Fruit fly (Drosophila melanogaster): ENCODE data around the gene SAK.
A peak's percentile ranks its signal among the peaks of the same experiment; 100 is the strongest.

The SAK gene

dm6 chr3L:21536857-21537256 is 21.2 kb upstream of the SAK start, which contains the start of gene Rpn10 (continued):
- TF ChIP-seq Doc2 (GFP tag; IDR thresholded peaks at IDR 0.05), result no peak
- peak; percentile 40 for TF ChIP-seq CG8388 (GFP tag; optimal IDR thresholded peaks at IDR 0.05)
- no peak for TF ChIP-seq al (GFP tag; IDR thresholded peaks at IDR 0.05)
- TF ChIP-seq Stat92E (GFP tag; optimal IDR thresholded peaks at IDR 0.05), result peak in 1 of 3 experiments; percentile 12
- TF ChIP-seq Fer1 (GFP tag; optimal IDR thresholded peaks at IDR 0.05), result peak; percentile 13
- TF ChIP-seq CG7745 (tag; optimal IDR thresholded peaks at IDR 0.05), result no peak
- peak; percentile 99 for TF ChIP-seq amos (GFP tag; IDR thresholded peaks at IDR 0.05; ENCODE audit: partially characterized antibody)
- TF ChIP-seq CG2199 (GFP tag; IDR thresholded peaks at IDR 0.05), result 0 out of 3 replicates have a peak, but pooled peaks have one; percentile 74
- TF ChIP-seq kah (GFP tag; optimal IDR thresholded peaks at IDR 0.05), result no peak
- peak; percentile 7 for TF ChIP-seq tin (GFP tag; optimal IDR thresholded peaks at IDR 0.05)
- TF ChIP-seq CG12155 (GFP tag; optimal IDR thresholded peaks at IDR 0.05), result peak; percentile 42
- TF ChIP-seq CG14710 (tag; optimal IDR thresholded peaks at IDR 0.05), result peak; percentile 69
- no peak for TF ChIP-seq disco-r (GFP tag; optimal IDR thresholded peaks at IDR 0.05)
- TF ChIP-seq dpn (GFP tag; optimal IDR thresholded peaks at IDR 0.05), result peak in 1 of 2 experiments; percentile 28
- TF ChIP-seq E2f2 (GFP tag; IDR thresholded peaks at IDR 0.05), result peak; percentile 58
- peak; percentile 58 for TF ChIP-seq CG10267 (tag; optimal IDR thresholded peaks at IDR 0.05)
- no peak for TF ChIP-seq Bteb2 (GFP tag; optimal IDR thresholded peaks at IDR 0.05)
- no peak for TF ChIP-seq her (GFP tag; optimal IDR thresholded peaks at IDR 0.05)
- no peak for TF ChIP-seq en (GFP tag; optimal IDR thresholded peaks at IDR 0.05)
- TF ChIP-seq zen2 (GFP tag; IDR thresholded peaks at IDR 0.05; ENCODE audit: partially characterized antibody), result peak; percentile 96
- no peak for TF ChIP-seq CG1792 (GFP tag; optimal IDR thresholded peaks at IDR 0.05)
- TF ChIP-seq Side (GFP tag; optimal IDR thresholded peaks at IDR 0.05), result peak; percentile 20
- peak; percentile 95 for TF ChIP-seq Dll (GFP tag; IDR thresholded peaks at IDR 0.05; ENCODE audit: partially characterized antibody)
- no peak for TF ChIP-seq hkb (optimal IDR thresholded peaks at IDR 0.05)
- no peak; the same call in 1 of the 2 replicates for TF ChIP-seq hkb (GFP tag; IDR thresholded peaks at IDR 0.05)
- no peak for TF ChIP-seq NK7.1 (GFP tag; optimal IDR thresholded peaks at IDR 0.05)
- no peak for TF ChIP-seq salm (tag; optimal IDR thresholded peaks at IDR 0.05)
- TF ChIP-seq ewg (GFP tag; optimal IDR thresholded peaks at IDR 0.05), result no peak
- TF ChIP-seq danr (GFP tag; IDR thresholded peaks at IDR 0.05), result no peak
- TF ChIP-seq CG10543 (GFP tag; optimal IDR thresholded peaks at IDR 0.05), result no peak
- TF ChIP-seq NFAT (GFP tag; IDR thresholded peaks at IDR 0.05), result no peak
- TF ChIP-seq CG6854 (GFP tag; optimal IDR thresholded peaks at IDR 0.05), result no peak
- TF ChIP-seq B-H2 (GFP tag; optimal IDR thresholded peaks at IDR 0.05), result peak; percentile 46
- TF ChIP-seq CG11085 (GFP tag; IDR thresholded peaks at IDR 0.05), result no peak
- no peak for TF ChIP-seq CG16815 (GFP tag; optimal IDR thresholded peaks at IDR 0.05)
- no peak for TF ChIP-seq CG32767 (GFP tag; IDR thresholded peaks at IDR 0.05)
- peak; percentile 17 for TF ChIP-seq NC2α (GFP tag; optimal IDR thresholded peaks at IDR 0.05)
- TF ChIP-seq H15 (GFP tag; IDR thresholded peaks at IDR 0.05), result no peak
- peak; percentile 4 for TF ChIP-seq ind (GFP tag; optimal IDR thresholded peaks at IDR 0.05)
- TF ChIP-seq CG4854 (GFP tag; optimal IDR thresholded peaks at IDR 0.05), result peak; percentile 10
- peak; percentile 94 for TF ChIP-seq pzg (GFP tag; optimal IDR thresholded peaks at IDR 0.05)
- peak; percentile 17 for TF ChIP-seq dmrt11E (tag; optimal IDR thresholded peaks at IDR 0.05)
- no peak for TF ChIP-seq BtbVII (GFP tag; optimal IDR thresholded peaks at IDR 0.05)
- TF ChIP-seq lov (optimal IDR thresholded peaks at IDR 0.05), result no peak
- no peak for TF ChIP-seq lov (GFP tag; IDR thresholded peaks at IDR 0.05)
- TF ChIP-seq tna (GFP tag; IDR thresholded peaks at IDR 0.05; ENCODE audit: partially characterized antibody), result peak; percentile 94
- no peak for TF ChIP-seq fd3F (GFP tag; optimal IDR thresholded peaks at IDR 0.05)
- no peak for TF ChIP-seq hth (optimal IDR thresholded peaks at IDR 0.05)
- peak; percentile 78 for TF ChIP-seq CG13894 (tag; optimal IDR thresholded peaks at IDR 0.05)
- peak; percentile 86 for TF ChIP-seq trem (tag; optimal IDR thresholded peaks at IDR 0.05)
- no peak for TF ChIP-seq Jarid2 (GFP tag; optimal IDR thresholded peaks at IDR 0.05)
- peak; percentile 83 for TF ChIP-seq CG1603 (tag; optimal IDR thresholded peaks at IDR 0.05)

Data from whole organism, embryonic.